Worm (Caenorhabditis elegans) whole organism, mixed stage, embryonic: ENCODE data around the gene B0281.3.
"Not testable (repeated sequence)": the region's sequence is repeated elsewhere in the genome, so short reads cannot be mapped to it uniquely, and the experiment has no call there.

Experiments
- M03D4.4 ChIP-seq: sonication (generic microtip); optimal IDR thresholded peaks from 2 replicates; lab custom pipeline; 2017; ENCODE audit warnings: mild to moderate bottlenecking, missing genetic modification characterization, missing compliant biosample characterization
- bed-3 ChIP-seq: fragments of 200-800 bp; sonication (Bioruptor generic); optimal IDR thresholded peaks from 3 replicates; lab custom pipeline; 2018; ENCODE audit warnings: mild to moderate bottlenecking, missing genetic modification characterization, moderate library complexity, missing compliant biosample characterization
- blmp-1 ChIP-seq: fragments of 150-350 bp; optimal IDR thresholded peaks from 2 replicates; lab custom pipeline; 2014; ENCODE audit warnings: missing biosample characterization, missing genetic modification characterization
- ceh-43 ChIP-seq: fragments of 200-800 bp; sonication (Bioruptor generic); optimal IDR thresholded peaks from 2 replicates; lab custom pipeline; 2018; ENCODE audit warnings: mild to moderate bottlenecking, missing genetic modification characterization, moderate library complexity, missing compliant biosample characterization
- ceh-83 ChIP-seq: fragments of 200-800 bp; sonication (Bioruptor generic); optimal IDR thresholded peaks from 2 replicates; lab custom pipeline; 2018; ENCODE audit warnings: mild to moderate bottlenecking, missing genetic modification characterization, missing compliant biosample characterization
- ces-1 ChIP-seq: fragments of 150-350 bp; optimal IDR thresholded peaks from 2 replicates; lab custom pipeline; 2014; ENCODE audit warnings: missing biosample characterization, missing genetic modification reagents, missing genetic modification characterization
- cnd-1 ChIP-seq: fragments of 200-800 bp; sonication (Bioruptor generic); optimal IDR thresholded peaks from 2 replicates; lab custom pipeline; 2018; ENCODE audit warnings: mild to moderate bottlenecking, missing genetic modification characterization, missing compliant biosample characterization
- drap-1 ChIP-seq: fragments of 200-800 bp; sonication (Bioruptor generic); optimal IDR thresholded peaks from 3 replicates; lab custom pipeline; 2018; ENCODE audit warnings: mild to moderate bottlenecking, missing genetic modification characterization, missing compliant biosample characterization
- elt-1 ChIP-seq: sonication (generic microtip); optimal IDR thresholded peaks from 2 replicates; lab custom pipeline; 2017; ENCODE audit warnings: missing genetic modification characterization, mild to moderate bottlenecking, missing compliant biosample characterization, antibody characterized with exemption, moderate library complexity, borderline replicate concordance; ENCODE audit not compliant: insufficient read depth
- elt-3 ChIP-seq: fragments of 150-350 bp; optimal IDR thresholded peaks from 2 replicates; lab custom pipeline; 2014; ENCODE audit warnings: missing biosample characterization, missing genetic modification characterization
- flh-1 ChIP-seq: fragments of 200-800 bp; sonication (Bioruptor generic); optimal IDR thresholded peaks from 2 replicates; lab custom pipeline; 2018; ENCODE audit warnings: mild to moderate bottlenecking, missing genetic modification characterization, moderate library complexity, missing compliant biosample characterization
- hlh-1 ChIP-seq: fragments of 150-350 bp; optimal IDR thresholded peaks from 2 replicates; lab custom pipeline; 2014; ENCODE audit warnings: missing biosample characterization, missing genetic modification reagents, missing genetic modification characterization
- lin-13 ChIP-seq: fragments of 150-350 bp; optimal IDR thresholded peaks from 2 replicates; lab custom pipeline; 2014; ENCODE audit warnings: missing biosample characterization, missing genetic modification characterization
- lin-32 ChIP-seq: fragments of 200-800 bp; sonication (Bioruptor generic); optimal IDR thresholded peaks from 2 replicates; lab custom pipeline; 2018; ENCODE audit warnings: mild to moderate bottlenecking, missing genetic modification characterization, missing compliant biosample characterization
- lsy-2 ChIP-seq: fragments of 150-350 bp; optimal IDR thresholded peaks from 2 replicates; lab custom pipeline; 2014; ENCODE audit warnings: missing biosample characterization, missing genetic modification characterization
- mab-5 ChIP-seq: fragments of 150-350 bp; optimal IDR thresholded peaks from 2 replicates; lab custom pipeline; 2014; ENCODE audit warnings: missing biosample characterization, missing genetic modification characterization
- mep-1 ChIP-seq: fragments of 150-350 bp; optimal IDR thresholded peaks from 2 replicates; lab custom pipeline; 2017; ENCODE audit warnings: missing biosample characterization, missing genetic modification reagents, missing genetic modification characterization, inconsistent platforms
- mls-2 ChIP-seq: sonication (generic microtip); optimal IDR thresholded peaks from 2 replicates; lab custom pipeline; 2016; ENCODE audit warnings: mild to moderate bottlenecking, missing genetic modification characterization, moderate library complexity, missing compliant biosample characterization
- nhr-2 ChIP-seq: fragments of 150-350 bp; optimal IDR thresholded peaks from 2 replicates; lab custom pipeline; 2014; ENCODE audit warnings: missing biosample characterization, missing genetic modification characterization
- nhr-237 ChIP-seq: fragments of 150-350 bp; optimal IDR thresholded peaks from 2 replicates; lab custom pipeline; 2014; ENCODE audit warnings: missing biosample characterization, missing genetic modification characterization
- nhr-28 ChIP-seq: fragments of 150-350 bp; optimal IDR thresholded peaks from 2 replicates; lab custom pipeline; 2014; ENCODE audit warnings: missing biosample characterization, missing genetic modification characterization
- snpc-4 ChIP-seq: fragments of 150-350 bp; optimal IDR thresholded peaks from 2 replicates; lab custom pipeline; 2014; ENCODE audit warnings: missing biosample characterization, missing genetic modification characterization
- sptf-1 ChIP-seq: sonication (generic microtip); optimal IDR thresholded peaks from 2 replicates; lab custom pipeline; 2017; ENCODE audit warnings: mild to moderate bottlenecking, missing genetic modification characterization, moderate library complexity, missing compliant biosample characterization
- unc-120 ChIP-seq: sonication (generic microtip); optimal IDR thresholded peaks from 2 replicates; lab custom pipeline; 2017; ENCODE audit warnings: missing genetic modification characterization, missing compliant biosample characterization; ENCODE audit not compliant: poor library complexity, severe bottlenecking
- unc-39 ChIP-seq: fragments of 150-350 bp; optimal IDR thresholded peaks from 2 replicates; lab custom pipeline; 2014; ENCODE audit warnings: missing biosample characterization, missing genetic modification characterization
- unc-62 ChIP-seq: fragments of 150-350 bp; optimal IDR thresholded peaks from 2 replicates; lab custom pipeline; 2014; ENCODE audit warnings: missing biosample characterization, missing genetic modification reagents, missing genetic modification characterization
- zip-8 ChIP-seq: fragments of 150-350 bp; optimal IDR thresholded peaks from 2 replicates; lab custom pipeline; 2014; ENCODE audit warnings: missing biosample characterization, missing genetic modification characterization
- ztf-11 ChIP-seq: fragments of 150-350 bp; optimal IDR thresholded peaks from 2 replicates; lab custom pipeline; 2014; ENCODE audit warnings: missing biosample characterization, missing genetic modification characterization

B0281.3 gene

DNA sequence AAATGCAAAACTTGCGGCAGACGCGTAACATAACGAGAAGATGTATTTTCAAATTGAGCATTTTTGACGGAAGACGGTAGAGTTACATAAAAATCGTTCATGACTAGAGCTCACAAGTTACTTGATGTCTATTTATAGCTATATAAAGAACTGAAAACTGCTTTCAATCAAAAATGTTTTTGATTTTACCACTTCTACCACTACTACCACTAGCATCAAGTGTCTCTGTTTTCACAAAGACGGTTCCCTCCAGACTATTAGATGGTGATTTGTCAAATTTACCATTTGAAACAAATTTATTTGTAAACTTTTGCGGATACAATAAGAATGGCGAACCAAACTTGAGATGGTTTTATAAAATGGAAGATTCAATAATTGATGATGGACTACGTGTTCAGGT, 24.2 kb upstream of the B0281.3 start, which contains the start of gene K09F6.9:
K09F6.9 (minus strand) TSS at position 101 of the 400 bp plus-strand sequence.
- TF ChIP-seq ceh-83 (GFP tag; lab: Kevin White, UChicago); elt-3 (tag; lab: Kevin White, UChicago); unc-39 (tag; lab: Kevin White, UChicago): not testable (repeated sequence)

DNA sequence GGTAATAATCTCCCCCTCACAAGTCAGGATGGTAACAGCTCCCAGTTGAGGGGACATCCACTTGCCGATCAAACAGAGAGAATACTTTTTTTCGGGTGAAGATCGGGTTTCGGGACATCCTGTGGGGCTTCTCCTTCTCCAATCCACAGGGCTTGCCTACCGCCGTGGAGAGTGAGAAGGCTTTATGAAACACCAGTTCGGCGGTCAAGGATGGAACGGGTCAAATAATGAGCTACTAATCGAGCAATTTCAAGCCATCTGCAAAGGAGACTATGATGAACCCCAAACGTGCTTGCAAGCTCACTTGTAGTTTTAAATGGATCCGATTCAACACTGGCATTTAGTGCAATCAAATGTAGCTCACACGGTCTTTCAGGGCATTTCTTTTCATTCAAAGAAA, 22.1 kb upstream of the B0281.3 start:
- no peak for TF ChIP-seq mls-2 (tag; lab: Kevin White, UChicago)

DNA sequence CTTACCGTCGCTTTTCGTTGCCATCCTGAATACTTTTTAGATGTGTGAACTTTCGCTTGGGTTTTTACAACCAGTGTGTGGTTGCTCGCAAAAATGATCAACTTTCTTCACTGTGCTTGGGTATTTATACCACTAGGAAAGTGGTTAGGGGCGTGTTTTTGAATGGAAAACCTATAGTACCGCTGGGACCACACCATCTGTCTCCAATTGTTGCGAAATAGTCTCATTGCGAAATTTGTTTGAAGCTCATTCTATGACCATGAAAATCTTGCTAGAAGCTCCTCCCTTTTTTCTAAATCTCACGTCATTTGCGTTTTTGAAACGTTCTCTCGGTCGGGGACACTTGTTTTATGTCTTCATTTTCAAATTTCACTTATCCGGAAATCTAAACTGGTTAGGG, 18.0 kb upstream of the B0281.3 start, which contains the start of the genes K09F6.10 and K09F6.13:
K09F6.10 (minus strand) TSS at position 86 of the 400 bp plus-strand sequence.
K09F6.13 (plus strand) TSS at position 317 of the 400 bp plus-strand sequence.
- TF ChIP-seq mab-5 (tag; lab: Kevin White, UChicago) (no peak), nhr-2 (tag; lab: Kevin White, UChicago) (no peak), mep-1 (tag; lab: Kevin White, UChicago) (no peak), sptf-1 (tag; lab: Kevin White, UChicago) (no peak), unc-39 (tag; lab: Kevin White, UChicago) (no peak), nhr-237 (tag; lab: Kevin White, UChicago) (no peak)

DNA sequence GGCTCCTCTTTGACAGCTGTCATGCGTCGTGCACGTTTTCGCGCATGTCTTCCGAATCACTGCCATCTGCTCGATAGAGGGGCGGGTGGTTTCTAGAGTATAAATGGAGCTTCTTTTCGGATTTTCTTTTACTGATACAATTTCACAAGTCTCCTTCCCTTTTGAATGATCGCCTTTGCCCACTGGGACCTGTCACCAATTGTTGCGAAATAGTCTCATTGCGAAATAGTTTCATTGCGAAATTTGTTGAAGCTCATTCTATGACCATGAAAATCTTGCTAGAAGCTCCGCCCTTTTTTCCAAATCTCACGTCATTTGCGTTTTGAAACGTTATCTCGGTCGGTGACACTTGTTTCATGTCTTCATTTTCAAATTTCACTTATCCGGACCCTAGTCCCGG, 17.4 kb upstream of the B0281.3 start:
- peak; percentile 19 for TF ChIP-seq lin-32 (GFP tag; lab: Kevin White, UChicago)
- no peak for TF ChIP-seq unc-62 (GFP tag; lab: Kevin White, UChicago)
- TF ChIP-seq elt-3 (tag; lab: Kevin White, UChicago), result no peak

DNA sequence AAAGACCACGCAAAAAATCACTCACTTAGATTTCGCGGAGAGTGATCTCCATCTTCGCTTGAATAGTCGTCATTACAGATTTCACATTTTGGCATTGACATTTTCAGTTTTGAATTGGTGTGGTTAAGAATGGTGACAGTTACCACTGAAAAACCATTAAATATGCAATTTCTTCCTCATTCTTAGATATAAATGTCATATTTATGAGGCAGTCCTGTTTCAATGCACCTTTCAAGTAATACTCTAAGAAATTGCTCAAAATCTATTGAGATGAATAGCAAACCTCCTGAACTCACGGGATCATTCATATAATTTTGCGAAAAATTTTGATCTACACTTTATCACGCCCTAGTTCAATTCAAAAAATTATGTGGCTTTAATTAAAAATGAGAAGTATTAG, 14.8 kb upstream of the B0281.3 start, which contains the start of gene K09F6.7:
K09F6.7 (minus strand) TSS at position 101 of the 400 bp plus-strand sequence.
- TF ChIP-seq mep-1 (tag; lab: Kevin White, UChicago), result no peak
- no peak for TF ChIP-seq zip-8 (tag; lab: Kevin White, UChicago)

DNA sequence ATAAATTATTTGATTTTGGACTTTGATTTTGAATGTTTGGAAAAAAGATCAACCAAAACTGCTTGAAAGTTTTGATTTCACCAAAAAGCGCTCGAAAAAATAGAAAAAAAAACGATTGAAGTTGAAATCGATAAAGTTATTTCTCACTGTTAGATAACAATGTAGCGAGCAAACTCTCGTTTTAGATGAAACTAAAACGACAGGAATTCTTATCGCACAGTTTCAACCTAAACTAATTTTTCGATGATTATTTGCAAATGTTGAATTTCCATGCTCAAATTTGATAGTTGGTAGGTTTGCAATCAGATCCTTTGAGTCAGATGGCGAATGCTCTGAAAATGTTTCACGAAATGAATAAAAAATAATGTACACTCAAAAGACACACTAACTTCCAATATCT, 14.3 kb upstream of the B0281.3 start:
- TF ChIP-seq elt-3 (tag; lab: Kevin White, UChicago) (no peak), snpc-4 (tag; lab: Kevin White, UChicago) (no peak), blmp-1 (tag; lab: Kevin White, UChicago) (no peak), ceh-43 (GFP tag; lab: Kevin White, UChicago) (no peak), mep-1 (tag; lab: Kevin White, UChicago) (no peak), lin-32 (GFP tag; lab: Kevin White, UChicago) (no peak), unc-62 (GFP tag; lab: Kevin White, UChicago) (no peak), sptf-1 (tag; lab: Kevin White, UChicago) (no peak), mab-5 (tag; lab: Kevin White, UChicago) (no peak), M03D4.4 (tag; lab: Kevin White, UChicago) (no peak), drap-1 (GFP tag; lab: Kevin White, UChicago) (no peak), bed-3 (GFP tag; lab: Kevin White, UChicago) (no peak), unc-120 (no peak), unc-39 (tag; lab: Kevin White, UChicago) (no peak), mls-2 (tag; lab: Kevin White, UChicago) (no peak), elt-1 (no peak)

DNA sequence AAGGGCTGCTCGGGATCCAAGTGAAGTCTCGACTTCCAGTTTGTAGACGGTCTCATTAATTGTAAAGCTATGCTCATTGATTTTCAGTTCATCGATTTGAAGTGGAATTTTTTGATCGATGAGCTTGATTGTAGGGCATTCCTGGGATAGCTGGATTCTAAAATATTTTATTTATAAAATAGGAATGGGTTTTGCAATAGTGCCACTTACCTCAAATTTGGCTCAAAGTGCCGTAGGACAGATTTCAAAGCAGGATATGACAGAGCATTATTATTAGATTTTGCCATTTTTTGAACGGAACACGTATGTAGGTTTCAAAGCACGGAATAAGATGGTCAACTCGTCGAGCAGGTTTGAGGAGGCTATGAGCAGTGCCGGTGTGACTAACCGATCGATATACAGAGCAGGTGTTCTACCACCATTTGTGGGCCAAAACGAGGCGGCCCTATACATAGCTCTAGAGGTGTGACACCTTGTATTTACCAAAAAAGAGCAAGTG, 11.0 kb upstream of the B0281.3 start, which contains the start of gene fbxc-25:
fbxc-25 (minus strand) TSS at position 449 of the 499 bp plus-strand sequence.
- TF ChIP-seq lin-13 (tag; lab: Kevin White, UChicago) (no peak), nhr-28 (no peak), mep-1 (tag; lab: Kevin White, UChicago) (no peak), cnd-1 (no peak), lsy-2 (tag; lab: Kevin White, UChicago) (no peak), flh-1 (GFP tag; lab: Kevin White, UChicago) (no peak), ces-1 (GFP tag; lab: Kevin White, UChicago) (no peak), hlh-1 (no peak), lin-32 (GFP tag; lab: Kevin White, UChicago) (no peak), sptf-1 (tag; lab: Kevin White, UChicago) (no peak), mab-5 (tag; lab: Kevin White, UChicago) (no peak), elt-1 (no peak), ztf-11 (tag; lab: Kevin White, UChicago) (no peak)
- TF ChIP-seq, all 35 proteins: peak for 0
